Fruit fly (Drosophila melanogaster) Kc167 (cell line): ENCODE data around the gene B-H2.

Experiments used
- Myc ChIP-seq: fragments of >200 bp; optimal IDR thresholded peaks from 2 replicates; lab custom pipeline; 2017; ENCODE audit warnings: missing external identifiers
- Sin3A ChIP-seq: fragments of >200 bp; optimal IDR thresholded peaks from 2 replicates; lab custom pipeline; 2018; ENCODE audit warnings: missing external identifiers
- h ChIP-seq: fragments of >200 bp; optimal IDR thresholded peaks from 3 replicates; lab custom pipeline; 2018; ENCODE audit warnings: missing external identifiers
- insv ChIP-seq: fragments of >200 bp; optimal IDR thresholded peaks from 3 replicates; lab custom pipeline; 2018; ENCODE audit warnings: missing external identifiers
- psq ChIP-seq: fragments of >200 bp; optimal IDR thresholded peaks from 2 replicates; lab custom pipeline; 2017; ENCODE audit warnings: missing external identifiers
- ttk ChIP-seq: sonication (Bioruptor generic); optimal IDR thresholded peaks from 2 replicates; lab custom pipeline; 2017; ENCODE audit warnings: missing external identifiers

B-H2 gene

DNA sequence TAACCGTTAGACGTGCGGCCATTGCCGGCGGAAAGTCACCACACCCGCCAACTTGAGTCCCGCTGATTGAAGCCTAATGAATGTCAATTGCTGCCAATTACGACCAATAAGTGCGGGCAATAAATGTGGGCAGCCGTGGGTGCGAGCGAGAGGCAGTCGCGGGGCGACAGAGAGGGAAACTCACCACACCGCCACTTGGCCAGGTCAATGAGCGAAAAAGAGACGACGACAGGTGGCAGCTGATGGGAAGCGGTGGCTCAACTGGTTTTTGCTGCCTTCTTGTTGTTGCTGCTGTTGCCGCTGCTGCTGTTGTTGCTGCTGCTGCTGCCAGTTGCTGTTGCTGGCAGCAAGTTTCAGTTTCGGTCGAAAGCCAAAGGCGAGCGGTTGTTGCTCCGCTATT lies at the start of gene B-H2:
B-H2 (plus strand) TSS at position 369 of the 400 bp plus-strand sequence.
- no peak for TF ChIP-seq h (lab: Kevin White, UChicago)

DNA sequence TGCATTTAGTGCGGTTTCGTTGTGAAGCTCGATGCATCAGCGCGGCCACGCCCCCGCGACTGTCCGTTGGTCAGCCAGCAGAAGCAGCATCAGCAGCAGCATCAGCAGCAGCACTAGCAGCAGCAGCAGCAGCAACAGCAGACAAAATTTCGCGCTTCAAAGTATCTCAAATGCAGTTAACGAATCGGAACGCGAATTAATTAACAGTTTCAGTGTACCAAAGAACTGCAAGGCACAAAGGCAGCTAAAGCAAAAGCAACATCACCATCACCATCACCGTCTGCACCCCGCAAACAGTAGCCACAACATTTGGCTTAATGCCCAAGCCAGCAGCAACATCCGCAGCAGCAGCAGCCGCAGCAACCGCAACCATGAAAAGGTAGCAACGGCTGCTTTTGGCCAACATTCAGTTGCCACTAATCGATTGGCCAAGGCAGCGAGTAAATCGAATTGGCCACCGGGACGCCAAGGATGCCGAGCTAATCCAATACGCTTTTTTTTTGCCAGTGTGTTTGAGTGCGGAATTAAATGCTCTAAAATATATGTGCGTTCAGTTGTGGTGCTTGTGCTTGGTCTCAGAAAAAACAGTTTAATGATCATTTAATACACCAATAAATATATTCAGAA lies 48.9 kb upstream of the B-H2 start:
- TF ChIP-seq h (lab: Kevin White, UChicago) (no peak), Myc (no peak), ttk (lab: Kevin White, UChicago) (no peak)

DNA sequence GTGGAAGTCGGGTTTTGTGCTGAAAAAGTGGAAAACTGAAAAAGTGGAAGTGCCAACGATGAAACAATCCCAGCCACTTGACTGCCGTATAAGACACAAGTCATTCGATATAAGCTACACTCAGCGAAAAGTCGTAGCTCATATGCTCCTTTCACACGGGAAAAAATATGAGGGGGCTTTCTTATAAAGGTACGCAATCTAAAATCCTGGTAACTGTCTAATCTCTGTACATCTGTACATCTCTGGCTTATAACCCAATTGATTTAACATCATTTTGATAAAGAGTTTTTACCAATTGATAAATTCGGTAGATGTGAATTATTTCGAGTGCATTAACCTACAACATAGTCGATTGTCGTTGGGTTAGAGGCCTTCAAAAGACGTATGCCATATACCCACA lies 39.6 kb upstream of the B-H2 start:
- TF ChIP-seq ttk (lab: Kevin White, UChicago) (no peak), insv (lab: Kevin White, UChicago) (no peak), h (lab: Kevin White, UChicago) (no peak), psq (lab: Kevin White, UChicago) (no peak), Sin3A (lab: Kevin White, UChicago) (no peak), Myc (no peak)

DNA sequence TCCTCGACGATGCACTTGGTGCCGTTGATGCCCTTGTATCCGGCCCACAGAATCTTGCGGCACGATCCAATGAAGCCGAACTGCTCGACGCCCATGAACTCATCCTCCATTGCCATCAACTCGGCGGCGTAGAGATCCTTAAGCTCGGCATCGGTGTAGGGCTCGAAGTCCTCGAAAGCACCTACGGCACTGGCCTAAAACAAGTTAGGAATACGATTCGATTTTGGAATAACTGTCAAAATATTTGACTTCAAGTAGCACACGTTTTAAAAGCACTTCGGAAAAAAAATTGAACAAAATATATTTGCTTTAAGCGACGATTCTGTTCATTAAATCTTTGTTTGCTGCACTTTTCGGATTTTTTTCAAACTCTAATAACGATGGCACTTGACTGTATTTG lies 32.2 kb upstream of the B-H2 start, which contains the start of gene CG5445:
CG5445 (plus strand) TSS at position 301 of the 400 bp plus-strand sequence.
- TF ChIP-seq Sin3A (lab: Kevin White, UChicago) (no peak), insv (lab: Kevin White, UChicago) (no peak), Myc (no peak)

DNA sequence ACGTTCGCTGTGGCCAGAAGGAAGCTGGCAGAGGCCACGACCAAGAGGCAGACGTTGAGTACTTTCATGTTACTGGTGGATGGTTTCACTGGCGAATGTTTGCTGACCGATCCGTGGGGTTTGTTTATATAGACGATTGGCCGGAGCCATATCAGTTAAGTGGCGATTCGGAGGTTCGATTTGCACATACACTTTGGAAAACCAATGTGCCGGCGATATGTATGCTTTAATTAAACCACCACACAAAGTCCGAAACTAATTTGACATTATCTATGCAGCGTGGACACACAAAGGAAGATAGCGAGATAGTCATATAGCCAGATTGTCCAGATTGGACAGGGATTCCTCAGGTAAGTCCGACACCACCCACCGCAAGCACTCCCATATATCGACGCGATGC lies 31.8 kb upstream of the B-H2 start, which contains the start of gene CG8664:
CG8664 (minus strand) TSS at position 101 of the 400 bp plus-strand sequence.
- TF ChIP-seq h (lab: Kevin White, UChicago) (no peak), Myc (no peak), insv (lab: Kevin White, UChicago) (no peak), ttk (lab: Kevin White, UChicago) (no peak), psq (lab: Kevin White, UChicago) (no peak), Sin3A (lab: Kevin White, UChicago) (no peak)

DNA sequence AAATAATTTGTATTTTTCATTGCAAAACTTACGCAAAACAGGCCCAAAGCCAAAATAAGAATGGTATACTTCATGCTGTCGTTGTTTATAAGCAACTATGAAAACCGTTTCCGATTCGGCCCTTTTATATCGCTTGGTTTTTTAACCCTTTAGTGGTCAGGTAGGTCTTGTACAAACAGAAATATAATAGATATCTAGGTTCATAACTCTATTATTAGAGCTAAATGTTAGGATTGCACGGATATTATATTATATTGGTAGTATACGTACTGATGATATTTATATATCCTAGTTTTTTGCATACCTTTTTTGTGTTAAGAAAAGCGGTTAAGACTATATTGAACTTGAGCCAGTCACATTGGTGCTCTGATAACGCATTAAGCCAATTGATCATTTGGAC lies 30.0 kb upstream of the B-H2 start, which contains the start of gene CG8661:
CG8661 (minus strand) TSS at position 101 of the 400 bp plus-strand sequence.
- TF ChIP-seq insv (lab: Kevin White, UChicago), result no peak
- TF ChIP-seq h (lab: Kevin White, UChicago), result no peak
- TF ChIP-seq ttk (lab: Kevin White, UChicago), result no peak
- no peak for TF ChIP-seq Myc

DNA sequence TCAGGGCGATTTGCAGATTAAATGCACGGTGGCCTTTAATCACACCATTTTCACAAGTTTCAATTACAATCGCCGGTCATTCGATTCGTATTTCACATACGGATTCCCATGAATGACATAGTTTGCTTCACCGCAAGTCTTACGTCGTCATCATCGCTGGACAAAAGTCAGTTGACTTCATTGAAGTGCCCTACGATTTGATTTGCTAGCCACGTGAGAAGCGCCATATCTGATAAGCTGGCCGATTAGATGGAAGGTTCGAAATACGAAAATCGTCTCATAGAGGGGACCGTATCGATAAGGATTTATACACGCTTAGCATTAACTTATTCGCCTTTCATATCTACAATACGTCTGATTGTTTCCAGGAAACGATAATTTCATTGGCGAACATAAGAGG lies 29.3 kb upstream of the B-H2 start:
- no peak for TF ChIP-seq h (lab: Kevin White, UChicago)
- TF ChIP-seq ttk (lab: Kevin White, UChicago), result no peak
- TF ChIP-seq Sin3A (lab: Kevin White, UChicago), result no peak
- TF ChIP-seq insv (lab: Kevin White, UChicago), result no peak
- no peak for TF ChIP-seq psq (lab: Kevin White, UChicago)
- TF ChIP-seq Myc, result no peak

DNA sequence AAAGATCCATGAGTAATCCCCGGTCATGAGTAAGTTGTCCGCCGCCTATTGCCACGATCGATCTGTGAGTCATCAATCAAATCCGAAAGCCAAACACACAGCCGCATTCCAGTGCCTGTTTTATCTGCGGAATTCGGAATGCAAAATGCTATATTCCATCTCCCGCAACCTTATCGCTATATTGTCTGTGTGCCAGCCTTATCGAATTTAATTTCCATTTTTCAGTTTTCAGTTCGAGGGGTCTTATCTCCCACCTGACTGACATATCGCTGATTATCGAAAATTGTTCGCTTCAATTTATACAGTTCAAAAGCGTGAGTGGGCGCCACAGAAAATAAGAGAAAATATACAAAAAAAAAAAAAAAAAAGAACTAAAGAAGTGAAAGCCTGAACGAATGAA lies 25.2 kb upstream of the B-H2 start:
- TF ChIP-seq h (lab: Kevin White, UChicago) (no peak), Sin3A (lab: Kevin White, UChicago) (no peak), ttk (lab: Kevin White, UChicago) (no peak)

DNA sequence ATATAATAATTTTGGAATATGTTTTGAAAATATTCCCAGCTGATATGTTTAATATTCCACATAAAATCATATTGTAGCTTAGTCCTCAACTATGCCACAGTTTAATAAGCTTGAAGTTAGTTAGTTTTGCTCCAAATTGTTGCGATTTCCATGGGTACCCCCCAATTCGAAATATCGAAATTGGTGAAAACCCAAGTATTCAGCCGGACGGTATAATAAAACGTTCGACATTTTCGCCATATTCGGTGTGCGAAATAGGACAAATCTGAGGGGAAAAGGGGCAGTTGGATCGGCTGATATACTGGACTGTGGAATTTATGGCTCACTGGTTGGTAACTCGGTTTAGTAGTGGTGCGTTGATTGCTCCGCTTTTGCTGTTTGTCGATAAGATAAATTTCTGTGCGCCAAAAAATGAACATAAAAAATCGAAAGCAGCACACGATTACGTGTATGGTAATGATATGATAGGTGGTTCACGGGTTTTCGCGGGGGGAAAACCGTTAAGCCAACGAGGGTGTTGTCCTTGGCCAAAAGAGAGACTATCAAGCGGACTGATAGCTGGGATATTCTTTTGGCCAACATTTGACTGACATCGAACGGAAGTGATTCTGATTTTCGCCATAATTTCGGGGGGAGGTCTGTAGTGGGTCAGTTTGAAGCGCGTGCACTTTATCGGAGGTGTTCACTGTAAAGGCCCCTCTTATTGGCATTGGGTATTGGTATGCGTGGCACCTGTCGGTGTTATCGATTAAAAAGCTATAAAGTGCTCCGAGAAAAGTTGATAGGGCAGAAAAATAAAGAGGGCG lies 24.0 kb upstream of the B-H2 start:
- no peak for TF ChIP-seq Myc
- no peak for TF ChIP-seq insv (lab: Kevin White, UChicago)
- no peak for TF ChIP-seq psq (lab: Kevin White, UChicago)
- TF ChIP-seq ttk (lab: Kevin White, UChicago), result no peak
- no peak for TF ChIP-seq h (lab: Kevin White, UChicago)
- no peak for TF ChIP-seq Sin3A (lab: Kevin White, UChicago)

DNA sequence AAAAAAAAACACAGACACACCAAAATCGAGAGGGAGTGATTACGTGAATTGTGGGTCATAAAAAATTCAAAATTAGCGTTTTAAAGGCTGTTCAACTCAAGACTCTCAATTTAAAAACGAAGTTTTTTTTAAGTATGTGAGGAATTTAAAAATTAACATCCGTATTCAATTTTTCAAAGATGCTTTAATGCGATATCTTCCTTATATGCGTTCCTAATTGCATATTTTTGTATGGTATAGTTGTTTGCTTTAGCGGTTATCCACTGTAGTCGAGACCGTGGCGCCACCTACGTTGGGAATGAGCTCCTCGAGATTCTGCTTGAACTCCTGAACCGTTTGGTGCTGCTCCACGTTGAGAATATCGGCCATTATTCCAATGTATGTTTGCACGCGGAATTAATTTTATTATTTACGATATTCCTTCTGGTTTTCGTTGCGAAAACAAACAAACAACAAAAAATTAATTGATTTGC lies 23.4 kb upstream of the B-H2 start:
- TF ChIP-seq h (lab: Kevin White, UChicago), result no peak
- no peak for TF ChIP-seq Myc
- no peak for TF ChIP-seq Sin3A (lab: Kevin White, UChicago)
- TF ChIP-seq psq (lab: Kevin White, UChicago), result no peak
- no peak for TF ChIP-seq ttk (lab: Kevin White, UChicago)
- no peak for TF ChIP-seq insv (lab: Kevin White, UChicago)

DNA sequence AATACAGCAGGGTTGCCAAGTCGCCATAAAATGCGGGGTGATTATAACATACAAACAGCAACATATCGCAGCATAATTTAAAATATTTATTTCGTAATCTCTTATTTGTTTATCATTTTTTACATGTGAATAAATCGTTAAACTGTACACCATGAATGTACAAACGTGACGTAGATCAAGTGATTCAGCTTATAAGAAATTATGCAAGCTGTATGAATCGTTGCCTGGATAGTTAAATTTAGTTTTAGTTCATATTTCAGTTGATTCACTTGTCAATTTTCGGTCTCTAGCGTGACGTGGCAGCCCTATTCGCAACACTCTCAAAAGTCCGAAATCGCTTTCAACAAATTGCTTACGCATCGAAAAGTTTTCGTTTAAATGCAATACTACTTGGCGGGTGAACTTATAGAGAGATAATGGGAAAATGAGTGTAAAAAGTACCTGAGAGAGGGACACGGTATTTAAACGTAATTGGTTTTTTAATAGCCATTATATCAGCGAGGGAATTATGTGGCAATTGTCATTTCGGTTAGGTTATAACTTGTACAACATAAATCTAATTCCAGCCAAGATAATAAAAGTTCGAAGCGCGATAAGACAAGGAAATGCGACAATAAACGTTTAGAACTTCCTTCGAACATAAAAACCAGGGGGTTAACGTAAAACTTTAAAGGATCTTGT lies 22.2 kb upstream of the B-H2 start:
- TF ChIP-seq h (lab: Kevin White, UChicago) (no peak), insv (lab: Kevin White, UChicago) (no peak), Sin3A (lab: Kevin White, UChicago) (no peak), psq (lab: Kevin White, UChicago) (no peak), Myc (no peak), ttk (lab: Kevin White, UChicago) (no peak)

DNA sequence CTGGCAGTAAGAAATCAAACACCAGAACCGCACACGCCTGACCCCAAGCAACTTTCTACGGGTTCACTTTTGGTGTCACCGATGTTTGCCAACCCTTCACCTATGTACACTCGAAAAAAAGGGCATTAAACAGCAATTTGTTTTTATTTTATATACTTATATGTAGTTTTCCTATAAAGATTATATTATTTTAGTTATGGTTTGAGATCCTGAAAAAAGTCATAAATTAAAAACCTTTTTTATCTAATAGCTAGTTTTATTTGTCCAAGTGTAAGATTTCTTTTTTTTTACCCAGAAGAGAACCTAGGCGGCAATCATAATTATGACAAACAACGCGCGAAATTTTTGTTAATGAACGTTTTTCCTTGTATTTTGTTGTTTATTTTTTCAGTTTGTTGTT lies 21.0 kb upstream of the B-H2 start:
- TF ChIP-seq h (lab: Kevin White, UChicago) (no peak), Myc (no peak), psq (lab: Kevin White, UChicago) (no peak), Sin3A (lab: Kevin White, UChicago) (no peak), insv (lab: Kevin White, UChicago) (no peak), ttk (lab: Kevin White, UChicago) (no peak)
